Worm (Caenorhabditis elegans): ENCODE measurements around the gene sri-31.
A peak's percentile ranks its signal among the peaks of the same experiment; 100 is the strongest.

The sri-31 gene

ce11 chrII:3055531-3055930 lies 4.7 kb downstream of the sri-31 start:
- no peak for TF ChIP-seq C16A3.4 (tag; optimal IDR thresholded peaks at IDR 0.05)
- peak; percentile 27 for TF ChIP-seq nhr-47 (tag; optimal IDR thresholded peaks at IDR 0.05)
- peak in 1 of 3 experiments; percentile 9 for TF ChIP-seq dpl-1 (GFP tag; optimal IDR thresholded peaks at IDR 0.05)
- peak; percentile 20 to 22 for TF ChIP-seq lin-35 (GFP tag; optimal IDR thresholded peaks at IDR 0.05)
- peak; percentile 17 for TF ChIP-seq skn-1 (tag; optimal IDR thresholded peaks at IDR 0.05)
- TF ChIP-seq dsc-1 (tag; optimal IDR thresholded peaks at IDR 0.05): peak; percentile 9
- TF ChIP-seq lin-13 (GFP tag; optimal IDR thresholded peaks at IDR 0.05): no peak
- TF ChIP-seq lin-14 (GFP tag; optimal IDR thresholded peaks at IDR 0.05): peak; percentile 73
- TF ChIP-seq snu-23 (GFP tag; optimal IDR thresholded peaks at IDR 0.05): peak; percentile 20
- peak; percentile 33 for TF ChIP-seq mep-1 (tag; optimal IDR thresholded peaks at IDR 0.05)
- peak; percentile 24 for TF ChIP-seq rnt-1 (tag; optimal IDR thresholded peaks at IDR 0.05)
- peak in 1 of 3 experiments; percentile 49 for TF ChIP-seq ceh-82 (tag; optimal IDR thresholded peaks at IDR 0.05)
- TF ChIP-seq ztf-11 (tag; optimal IDR thresholded peaks at IDR 0.05): no peak
- TF ChIP-seq nhr-237 (tag; optimal IDR thresholded peaks at IDR 0.05): no peak

- no peak for TF ChIP-seq aly-2 (tag; optimal IDR thresholded peaks at IDR 0.05)
- no peak for TF ChIP-seq nhr-20 (tag; optimal IDR thresholded peaks at IDR 0.05)
- TF ChIP-seq C04F5.9 (tag; optimal IDR thresholded peaks at IDR 0.05): no peak
- no peak for TF ChIP-seq snpc-4 (tag; optimal IDR thresholded peaks at IDR 0.05)
- TF ChIP-seq sox-4 (tag; optimal IDR thresholded peaks at IDR 0.05): no peak
- TF ChIP-seq unc-86 (tag; optimal IDR thresholded peaks at IDR 0.05): no peak
- no peak for TF ChIP-seq lin-14 (GFP tag; optimal IDR thresholded peaks at IDR 0.05)
Observed at ce11 chrII:3056266-3056872, 5.6 kb downstream of the sri-31 start, which contains the start of gene lin-8. TSS of gene lin-8 (plus strand) at chrII:3056822.

DNA sequence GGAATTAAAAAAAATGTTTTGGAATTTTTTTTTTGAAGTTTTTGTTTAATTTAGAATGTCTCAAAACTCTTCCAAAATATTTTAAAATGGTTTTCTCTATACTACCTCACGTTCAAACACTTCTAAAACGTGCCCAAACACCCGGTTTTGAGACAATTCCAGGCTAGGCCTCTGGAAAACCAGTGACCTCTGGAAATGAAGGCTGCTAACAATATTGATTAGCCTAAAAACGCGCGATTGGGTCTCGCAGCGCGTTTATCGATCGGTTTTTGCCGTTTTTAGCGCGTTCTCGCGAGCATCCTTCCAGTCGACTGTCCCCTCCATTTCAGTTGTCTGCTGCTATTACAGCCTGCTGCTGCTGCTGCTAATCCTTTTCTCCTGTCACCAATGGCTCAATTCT lies 10.0 kb downstream of the sri-31 start, which contains the start of gene Y25C1A.6:
Gene Y25C1A.6, plus strand, starts transcription at position 301 of the 400 bp plus-strand sequence.
- no peak for TF ChIP-seq ces-1 (GFP tag; optimal IDR thresholded peaks at IDR 0.05)
- no peak for TF ChIP-seq pag-3 (tag; optimal IDR thresholded peaks at IDR 0.05; ENCODE audit: borderline replicate concordance, insufficient read depth)
- no peak for TF ChIP-seq ceh-88 (GFP tag; IDR thresholded peaks at IDR 0.05)
- no peak for TF ChIP-seq ceh-82 (tag; optimal IDR thresholded peaks at IDR 0.05)
- no peak for TF ChIP-seq pqm-1 (tag; optimal IDR thresholded peaks at IDR 0.05)
- TF ChIP-seq lin-14 (GFP tag; optimal IDR thresholded peaks at IDR 0.05): no peak

- no peak for TF ChIP-seq C16A3.4 (tag; optimal IDR thresholded peaks at IDR 0.05)
- TF ChIP-seq C34B4.2 (tag; optimal IDR thresholded peaks at IDR 0.05): no peak
- no peak for TF ChIP-seq nhr-20 (tag; optimal IDR thresholded peaks at IDR 0.05)
- no peak for TF ChIP-seq ceh-63 (GFP tag; optimal IDR thresholded peaks at IDR 0.05)
- TF ChIP-seq sup-37 (GFP tag; optimal IDR thresholded peaks at IDR 0.05): no peak
- TF ChIP-seq nhr-28 (tag; optimal IDR thresholded peaks at IDR 0.05): no peak
- no peak for TF ChIP-seq mef-2 (tag; optimal IDR thresholded peaks at IDR 0.05)
- no peak for TF ChIP-seq unc-62 (GFP tag; optimal IDR thresholded peaks at IDR 0.05)
- TF ChIP-seq alr-1 (tag; optimal IDR thresholded peaks at IDR 0.05; ENCODE audit: borderline replicate concordance): no peak
- no peak for TF ChIP-seq dpl-1 (GFP tag; optimal IDR thresholded peaks at IDR 0.05)
- TF ChIP-seq dsc-1 (tag; optimal IDR thresholded peaks at IDR 0.05): no peak
- no peak for TF ChIP-seq lin-13 (GFP tag; optimal IDR thresholded peaks at IDR 0.05)
- no peak for TF ChIP-seq mep-1 (tag; optimal IDR thresholded peaks at IDR 0.05)
- no peak for TF ChIP-seq tlp-1 (tag; optimal IDR thresholded peaks at IDR 0.05)
- no peak for TF ChIP-seq unc-130 (tag; optimal IDR thresholded peaks at IDR 0.05)
- no peak for TF ChIP-seq fkh-8 (tag; optimal IDR thresholded peaks at IDR 0.05)
Observed at ce11 chrII:3061605-3062004, 10.8 kb downstream of the sri-31 start.

DNA sequence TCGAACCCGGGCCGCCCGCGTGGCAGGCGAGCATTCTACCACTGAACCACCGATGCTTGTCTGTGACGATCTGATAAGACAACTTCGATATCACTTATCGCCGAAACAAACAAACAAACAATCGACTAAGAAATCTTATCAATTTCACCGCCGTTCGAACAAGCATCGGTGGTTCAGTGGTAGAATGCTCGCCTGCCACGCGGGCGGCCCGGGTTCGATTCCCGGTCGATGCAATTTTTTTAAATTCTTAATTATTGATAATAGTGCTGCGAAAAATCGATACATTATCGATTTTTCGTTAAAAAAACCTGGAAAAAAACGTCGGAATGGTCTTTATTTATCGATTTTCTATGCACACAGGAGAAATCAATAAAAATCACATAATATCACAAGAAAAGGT lies 11.4 kb downstream of the sri-31 start:
- TF ChIP-seq lsy-2 (tag; optimal IDR thresholded peaks at IDR 0.05): peak in 1 of 2 experiments; percentile 42
- TF ChIP-seq lin-35 (GFP tag; optimal IDR thresholded peaks at IDR 0.05): peak in 1 of 2 experiments; percentile 3
- TF ChIP-seq fkh-10 (GFP tag; optimal IDR thresholded peaks at IDR 0.05): no peak
- TF ChIP-seq nhr-28 (tag; optimal IDR thresholded peaks at IDR 0.05): no peak
- no peak for TF ChIP-seq pax-3 (tag; optimal IDR thresholded peaks at IDR 0.05)
- no peak for TF ChIP-seq tlp-1 (tag; optimal IDR thresholded peaks at IDR 0.05)
- TF ChIP-seq elt-2 (tag; optimal IDR thresholded peaks at IDR 0.05): peak; percentile 45
- no peak for TF ChIP-seq egl-13 (tag; optimal IDR thresholded peaks at IDR 0.05)
- no peak for TF ChIP-seq lin-39 (tag; optimal IDR thresholded peaks at IDR 0.05)
- TF ChIP-seq jun-1 (tag; optimal IDR thresholded peaks at IDR 0.05): no peak
